Worm (Caenorhabditis elegans): ENCODE data around the gene cnc-7.

ce11 chrV:20375236-20375635 lies 18.6 kb upstream of the cnc-7 start, which contains the start of gene ins-35:
- TF ChIP-seq nhr-11 (tag; optimal IDR thresholded peaks at IDR 0.05) (no peak), ama-1 (optimal IDR thresholded peaks at IDR 0.05) (no peak), tbx-2 (tag; optimal IDR thresholded peaks at IDR 0.05) (no peak), nhr-77 (tag; optimal IDR thresholded peaks at IDR 0.05) (no peak), fkh-10 (GFP tag; optimal IDR thresholded peaks at IDR 0.05) (no peak)

Data from whole organism, L3 larva.